Fruit fly (Drosophila melanogaster): ENCODE results near the gene CG10510.

CG10510 gene

dm6 chr3L:21209921-21210532, at the start of gene CG10510, which contains the start of gene CG10508:
Gene CG10510 (minus strand): TSS chr3L:21210084.
Gene CG10508 (plus strand): TSS chr3L:21210215.
- TF ChIP-seq N (GFP tag; optimal IDR thresholded peaks at IDR 0.05): no peak
- no peak for TF ChIP-seq Rel (GFP tag; optimal IDR thresholded peaks at IDR 0.05)
- peak; percentile 21 for TF ChIP-seq Rel (tag; optimal IDR thresholded peaks at IDR 0.05)
- TF ChIP-seq Dif (GFP tag; optimal IDR thresholded peaks at IDR 0.05; ENCODE audit: partially characterized antibody): peak; percentile 16
- no peak for TF ChIP-seq rgr (GFP tag; optimal IDR thresholded peaks at IDR 0.05)
- TF ChIP-seq Hr78 (GFP tag; optimal IDR thresholded peaks at IDR 0.05): no peak
- TF ChIP-seq Mio (GFP tag; optimal IDR thresholded peaks at IDR 0.05): no peak
- no peak for TF ChIP-seq woc (GFP tag; optimal IDR thresholded peaks at IDR 0.05)

dm6 chr3L:21259257-21259656, 49.4 kb upstream of the CG10510 start:
- TF ChIP-seq Jra (GFP tag; optimal IDR thresholded peaks at IDR 0.05) (no peak), Myc (optimal IDR thresholded peaks at IDR 0.05) (no peak)

DNA sequence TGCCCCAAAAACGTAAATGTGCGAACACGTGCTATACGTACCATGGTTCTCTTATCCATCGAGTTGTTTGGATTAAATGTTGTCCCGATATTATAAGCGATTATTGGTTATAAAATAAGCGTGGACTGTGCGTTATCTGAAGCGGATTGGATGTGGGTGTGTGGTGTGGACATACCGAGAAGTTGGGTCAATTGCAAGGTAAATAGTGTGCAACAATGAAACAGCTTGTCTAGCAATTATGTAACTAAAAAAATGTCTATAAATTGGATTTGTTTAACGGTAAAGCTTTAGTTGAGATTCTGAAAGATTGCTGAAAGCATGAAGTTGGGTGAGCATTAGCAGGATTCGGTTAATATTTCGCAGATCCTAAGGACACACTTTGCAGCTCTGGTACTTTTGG, 47.8 kb upstream of the CG10510 start, which contains the start of gene CG43218:
TSS of gene CG43218 (plus strand) at position 290 of the 400 bp plus-strand sequence.
- TF ChIP-seq br (GFP tag; optimal IDR thresholded peaks at IDR 0.05) (no peak), pan (optimal IDR thresholded peaks at IDR 0.05) (no peak), HLH106 (tag; optimal IDR thresholded peaks at IDR 0.05) (no peak), Dif (GFP tag; optimal IDR thresholded peaks at IDR 0.05; ENCODE audit: partially characterized antibody) (no peak), sage (GFP tag; optimal IDR thresholded peaks at IDR 0.05) (no peak), Hr83 (GFP tag; optimal IDR thresholded peaks at IDR 0.05; ENCODE audit: poor library complexity, severe bottlenecking) (no peak), ey (GFP tag; optimal IDR thresholded peaks at IDR 0.05) (no peak), usp (GFP tag; optimal IDR thresholded peaks at IDR 0.05) (no peak), jim (GFP tag; optimal IDR thresholded peaks at IDR 0.05) (no peak), Mio (GFP tag; optimal IDR thresholded peaks at IDR 0.05) (no peak), foxo (GFP tag; optimal IDR thresholded peaks at IDR 0.05) (no peak), Myc (optimal IDR thresholded peaks at IDR 0.05) (no peak), h (GFP tag; optimal IDR thresholded peaks at IDR 0.05) (no peak), OdsH (GFP tag; optimal IDR thresholded peaks at IDR 0.05) (no peak), dl (GFP tag; optimal IDR thresholded peaks at IDR 0.05; ENCODE audit: insufficient read depth in 1 of 2, partially characterized antibody in 2 of 2) (no peak), Dfd (GFP tag; optimal IDR thresholded peaks at IDR 0.05) (no peak), brk (GFP tag; optimal IDR thresholded peaks at IDR 0.05) (no peak), Hr78 (GFP tag; optimal IDR thresholded peaks at IDR 0.05) (no peak), dmrt93B (GFP tag; optimal IDR thresholded peaks at IDR 0.05) (no peak)

dm6 chr3L:21256062-21257023, 46.5 kb upstream of the CG10510 start:
- TF ChIP-seq Vsx2 (GFP tag; optimal IDR thresholded peaks at IDR 0.05; ENCODE audit: partially characterized antibody) (no peak), OdsH (GFP tag; optimal IDR thresholded peaks at IDR 0.05) (no peak), Hnf4 (GFP tag; optimal IDR thresholded peaks at IDR 0.05) (peak; percentile 30), Myc (optimal IDR thresholded peaks at IDR 0.05) (no peak), foxo (GFP tag; optimal IDR thresholded peaks at IDR 0.05) (peak in 1 of 2 experiments; percentile 52), h (GFP tag; optimal IDR thresholded peaks at IDR 0.05) (peak; percentile 61), CG9705 (GFP tag; optimal IDR thresholded peaks at IDR 0.05) (peak; percentile 9), Hr78 (GFP tag; optimal IDR thresholded peaks at IDR 0.05) (no peak), fru (GFP tag; optimal IDR thresholded peaks at IDR 0.05) (peak; percentile 50), Dif (GFP tag; optimal IDR thresholded peaks at IDR 0.05; ENCODE audit: partially characterized antibody) (no peak), br (GFP tag; optimal IDR thresholded peaks at IDR 0.05) (peak; percentile 11), CG32264 (GFP tag; optimal IDR thresholded peaks at IDR 0.05) (no peak), rgr (GFP tag; optimal IDR thresholded peaks at IDR 0.05) (peak; percentile 45), psq (GFP tag; optimal IDR thresholded peaks at IDR 0.05) (no peak), brk (GFP tag; optimal IDR thresholded peaks at IDR 0.05) (no peak), Jra (GFP tag; optimal IDR thresholded peaks at IDR 0.05) (no peak), usp (GFP tag; optimal IDR thresholded peaks at IDR 0.05) (no peak), Hr83 (GFP tag; optimal IDR thresholded peaks at IDR 0.05; ENCODE audit: poor library complexity, severe bottlenecking) (no peak), dmrt93B (GFP tag; optimal IDR thresholded peaks at IDR 0.05) (no peak), N (GFP tag; optimal IDR thresholded peaks at IDR 0.05) (no peak), lola (GFP tag; optimal IDR thresholded peaks at IDR 0.05) (no peak), tai (GFP tag; optimal IDR thresholded peaks at IDR 0.05) (peak; percentile 22), HLH106 (tag; optimal IDR thresholded peaks at IDR 0.05) (peak; percentile 58), GATAd (GFP tag; optimal IDR thresholded peaks at IDR 0.05) (no peak), ey (GFP tag; optimal IDR thresholded peaks at IDR 0.05) (peak; percentile 34), sage (GFP tag; optimal IDR thresholded peaks at IDR 0.05) (no peak), dsf (GFP tag; optimal IDR thresholded peaks at IDR 0.05; ENCODE audit: borderline replicate concordance) (no peak), CrebA (GFP tag; optimal IDR thresholded peaks at IDR 0.05; ENCODE audit: borderline replicate concordance) (no peak), Abd-B (GFP tag; optimal IDR thresholded peaks at IDR 0.05) (no peak), jim (GFP tag; optimal IDR thresholded peaks at IDR 0.05) (no peak), Mio (GFP tag; optimal IDR thresholded peaks at IDR 0.05) (no peak), dl (GFP tag; optimal IDR thresholded peaks at IDR 0.05; ENCODE audit: insufficient read depth in 1 of 2, partially characterized antibody in 2 of 2) (no peak), Dfd (GFP tag; optimal IDR thresholded peaks at IDR 0.05) (no peak), Rel (GFP tag; optimal IDR thresholded peaks at IDR 0.05) (no peak), Rel (tag; optimal IDR thresholded peaks at IDR 0.05) (peak; percentile 5)

Data from whole organism, wandering third instar larva.